Worm (Caenorhabditis elegans) whole organism, L4 larva: Measurements from ENCODE around the gene srh-75.

Source experiments
- F10B5.3 ChIP-seq: sonication (generic microtip); optimal IDR thresholded peaks from 2 replicates; lab custom pipeline; 2016; ENCODE audit warnings: mild to moderate bottlenecking, missing genetic modification characterization, missing compliant biosample characterization
- F37D6.2 ChIP-seq: sonication (generic microtip); optimal IDR thresholded peaks from 2 replicates; lab custom pipeline; 2016; ENCODE audit warnings: mild to moderate bottlenecking, missing genetic modification characterization, missing compliant biosample characterization
- R02D3.7 ChIP-seq: fragments of 150-350 bp; sonication (generic microtip); optimal IDR thresholded peaks from 3 replicates; lab custom pipeline; 2014; ENCODE audit warnings: missing biosample characterization, missing genetic modification characterization
- T20F7.1 ChIP-seq: fragments of 200-800 bp; sonication (Bioruptor generic); optimal IDR thresholded peaks from 2 replicates; lab custom pipeline; 2018; ENCODE audit warnings: mild to moderate bottlenecking, missing genetic modification characterization, missing compliant biosample characterization
- T26A8.4 ChIP-seq: fragments of 200-800 bp; sonication (Bioruptor generic); IDR thresholded peaks from 2 replicates; pipeline ENCODE4 v1.3.6; 2022; ENCODE audit warnings: missing genetic modification characterization, missing compliant biosample characterization
- Y105C5A.15 ChIP-seq: fragments of 200-800 bp; sonication (Bioruptor generic); IDR thresholded peaks from 2 replicates; pipeline ENCODE4 v1.3.6; 2022; ENCODE audit warnings: missing genetic modification characterization, missing compliant biosample characterization
- Y48G9A.11 ChIP-seq: fragments of 200-800 bp; sonication (Bioruptor generic); IDR thresholded peaks from 2 replicates; pipeline ENCODE4 v1.3.6; 2022; ENCODE audit warnings: missing genetic modification reagents, missing genetic modification characterization, missing compliant biosample characterization
- ZK337.2 ChIP-seq: fragments of 200-800 bp; sonication (Bioruptor generic); IDR thresholded peaks from 2 replicates; pipeline ENCODE4 v1.3.6; 2022; ENCODE audit warnings: missing genetic modification reagents, missing genetic modification characterization, missing compliant biosample characterization
- aha-1 ChIP-seq: fragments of 150-350 bp; peaks from one replicate; lab custom pipeline; 2014; ENCODE audit warnings: missing biosample characterization, missing genetic modification characterization
- aly-2 ChIP-seq: sonication (generic microtip); optimal IDR thresholded peaks from 2 replicates; lab custom pipeline; 2018; ENCODE audit warnings: missing biosample characterization, missing genetic modification characterization
- ama-1 ChIP-seq: fragments of 150-350 bp; optimal IDR thresholded peaks from 2 replicates; lab custom pipeline; 2014; ENCODE audit warnings: inconsistent platforms, mixed read lengths
- ceh-62 ChIP-seq: sonication (generic microtip); optimal IDR thresholded peaks from 2 replicates; lab custom pipeline; 2017; ENCODE audit warnings: missing biosample characterization, missing genetic modification characterization
- ceh-82 ChIP-seq: sonication (generic microtip); optimal IDR thresholded peaks from 2 replicates; lab custom pipeline; 2017; ENCODE audit warnings: missing biosample characterization, missing genetic modification characterization
- ctbp-1 ChIP-seq: fragments of 200-800 bp; sonication (Bioruptor generic); IDR thresholded peaks from 2 replicates; pipeline ENCODE4 v1.3.6; 2022; ENCODE audit warnings: missing genetic modification reagents, missing genetic modification characterization, missing compliant biosample characterization
- daf-19 ChIP-seq: fragments of 200-800 bp; sonication (Bioruptor generic); conservative IDR thresholded peaks from 2 replicates; pipeline ENCODE4 v1.3.6; 2022; ENCODE audit warnings: missing genetic modification characterization, missing compliant biosample characterization
- daf-8 ChIP-seq: fragments of 200-800 bp; sonication (Bioruptor generic); IDR thresholded peaks from 2 replicates; pipeline ENCODE4 v1.3.6; 2022; ENCODE audit warnings: missing genetic modification characterization, missing compliant biosample characterization
- dmd-6 ChIP-seq: fragments of 200-800 bp; sonication (Bioruptor generic); IDR thresholded peaks from 2 replicates; pipeline ENCODE4 v1.3.6; 2022; ENCODE audit warnings: missing genetic modification reagents, missing genetic modification characterization, missing compliant biosample characterization
- dve-1 ChIP-seq: sonication (generic microtip); optimal IDR thresholded peaks from 2 replicates; lab custom pipeline; 2017; ENCODE audit warnings: antibody characterized with exemption, mild to moderate bottlenecking, missing genetic modification characterization, missing compliant biosample characterization; ENCODE audit not compliant: insufficient read depth
- egl-43 ChIP-seq: fragments of 200-800 bp; sonication (Bioruptor generic); IDR thresholded peaks from 2 replicates; pipeline ENCODE4 v1.3.6; 2022; ENCODE audit warnings: missing genetic modification reagents, missing genetic modification characterization, missing compliant biosample characterization
- gei-8 ChIP-seq: fragments of 200-800 bp; sonication (Bioruptor generic); optimal IDR thresholded peaks from 2 replicates; lab custom pipeline; 2018; ENCODE audit warnings: mild to moderate bottlenecking, missing genetic modification characterization, missing compliant biosample characterization
- hif-1 ChIP-seq, 2 experiments: sonication (generic microtip); optimal IDR thresholded peaks; 2 replicates each; lab custom pipeline; 2016 to 2017; ENCODE audit warnings: missing compliant biosample characterization in 2 of 2, missing genetic modification characterization in 2 of 2, missing genetic modification reagents in 2 of 2, missing genotype in 2 of 2, mild to moderate bottlenecking in 1 of 2
- hlh-30 ChIP-seq: sonication (generic microtip); optimal IDR thresholded peaks from 2 replicates; lab custom pipeline; 2017; ENCODE audit warnings: antibody characterized with exemption, mild to moderate bottlenecking, missing genetic modification characterization, missing compliant biosample characterization; ENCODE audit not compliant: insufficient read depth
- hmg-1.1 ChIP-seq: fragments of 200-800 bp; sonication (Bioruptor generic); IDR thresholded peaks from 2 replicates; pipeline ENCODE4 v1.3.6; 2022; ENCODE audit warnings: missing genetic modification reagents, missing genetic modification characterization, missing compliant biosample characterization
- jun-1 ChIP-seq: fragments of 150-350 bp; optimal IDR thresholded peaks from 2 replicates; lab custom pipeline; 2014; ENCODE audit warnings: missing biosample characterization, missing genetic modification reagents, missing genetic modification characterization
- lim-7 ChIP-seq: fragments of 200-800 bp; sonication (Bioruptor generic); IDR thresholded peaks from 2 replicates; pipeline ENCODE4 v1.3.6; 2022; ENCODE audit warnings: missing genetic modification characterization, missing compliant biosample characterization
- lin-1 ChIP-seq: fragments of 200-800 bp; sonication (Bioruptor generic); IDR thresholded peaks from 2 replicates; pipeline ENCODE4 v1.3.6; 2022; ENCODE audit warnings: missing genetic modification reagents, missing genetic modification characterization, missing compliant biosample characterization
- lin-29 ChIP-seq: fragments of 200-800 bp; sonication (Bioruptor generic); IDR thresholded peaks from 2 replicates; pipeline ENCODE4 v1.3.6; 2022; ENCODE audit warnings: missing genetic modification reagents, missing genetic modification characterization, missing compliant biosample characterization
- lin-39 ChIP-seq: fragments of 150-350 bp; optimal IDR thresholded peaks from 2 replicates; lab custom pipeline; 2014; ENCODE audit warnings: missing biosample characterization, missing genetic modification reagents, missing genetic modification characterization
- lir-3 ChIP-seq: sonication (generic microtip); optimal IDR thresholded peaks from 2 replicates; lab custom pipeline; 2016; ENCODE audit warnings: mild to moderate bottlenecking, missing genetic modification characterization, missing compliant biosample characterization
- mdl-1 ChIP-seq, 2 experiments: fragments of 150-350 bp in 1 of 2; sonication (generic microtip) in 1 of 2; optimal IDR thresholded peaks; 2 replicates each; lab custom pipeline; 2014 to 2017; ENCODE audit warnings: missing biosample characterization in 2 of 2, missing genetic modification characterization in 2 of 2
- mdt-29 ChIP-seq: fragments of 200-800 bp; sonication (Bioruptor generic); IDR thresholded peaks from 2 replicates; pipeline ENCODE4 v1.3.6; 2022; ENCODE audit warnings: missing genetic modification reagents, missing genetic modification characterization, missing compliant biosample characterization
- mes-2 ChIP-seq: sonication (generic microtip); optimal IDR thresholded peaks from 2 replicates; lab custom pipeline; 2016; ENCODE audit warnings: missing genotype, mild to moderate bottlenecking, missing genetic modification characterization, missing compliant biosample characterization; ENCODE audit not compliant: poor library complexity, severe bottlenecking
- nhr-25 ChIP-seq: sonication (generic microtip); optimal IDR thresholded peaks from 2 replicates; lab custom pipeline; 2017; ENCODE audit warnings: missing genetic modification characterization, mild to moderate bottlenecking, missing compliant biosample characterization, antibody characterized with exemption, moderate library complexity, borderline replicate concordance; ENCODE audit not compliant: insufficient read depth
- pha-4 ChIP-seq, 2 experiments: fragments of 150-350 bp in 1 of 2; fragments of 200-800 bp in 1 of 2; sonication (Bioruptor generic) in 1 of 2; IDR thresholded peaks in 1 of 2; optimal IDR thresholded peaks in 1 of 2; 2 replicates each; pipeline versions ENCODE4 v1.3.6 to Lab custom; 2014 to 2022; ENCODE audit warnings: missing genetic modification characterization in 2 of 2, missing genetic modification reagents in 2 of 2, missing biosample characterization in 1 of 2, missing compliant biosample characterization in 1 of 2
- php-3 ChIP-seq: fragments of 200-800 bp; sonication (Bioruptor generic); IDR thresholded peaks from 2 replicates; pipeline ENCODE4 v1.3.6; 2022; ENCODE audit warnings: missing genetic modification reagents, missing genetic modification characterization, missing compliant biosample characterization
- saeg-2 ChIP-seq: fragments of 200-800 bp; sonication (Bioruptor generic); IDR thresholded peaks from 2 replicates; pipeline ENCODE4 v1.3.6; 2022; ENCODE audit warnings: missing genetic modification reagents, missing genetic modification characterization, missing compliant biosample characterization
- snpc-1.2 ChIP-seq: fragments of 200-800 bp; sonication (Bioruptor generic); IDR thresholded peaks from 2 replicates; pipeline ENCODE4 v1.3.6; 2022; ENCODE audit warnings: missing genetic modification reagents, missing genetic modification characterization, missing compliant biosample characterization
- snpc-4 ChIP-seq: fragments of 150-350 bp; optimal IDR thresholded peaks from 2 replicates; lab custom pipeline; 2014; ENCODE audit warnings: missing biosample characterization, missing genetic modification characterization
- spr-3 ChIP-seq: fragments of 200-800 bp; sonication (Bioruptor generic); optimal IDR thresholded peaks from 2 replicates; lab custom pipeline; 2018; ENCODE audit warnings: mild to moderate bottlenecking, missing genetic modification characterization, missing compliant biosample characterization
- tag-97 ChIP-seq: fragments of 200-800 bp; sonication (Bioruptor generic); IDR thresholded peaks from 2 replicates; pipeline ENCODE4 v1.3.6; 2022; ENCODE audit warnings: missing genetic modification characterization, missing compliant biosample characterization
- tra-1 ChIP-seq: fragments of 200-800 bp; sonication (Bioruptor generic); IDR thresholded peaks from 2 replicates; pipeline ENCODE4 v1.3.6; 2022; ENCODE audit warnings: missing genetic modification reagents, missing genetic modification characterization, missing compliant biosample characterization
- unc-39 ChIP-seq: sonication (generic microtip); optimal IDR thresholded peaks from 2 replicates; lab custom pipeline; 2017; ENCODE audit warnings: missing biosample characterization, missing genetic modification characterization
- vab-7 ChIP-seq: fragments of 200-800 bp; sonication (Bioruptor generic); IDR thresholded peaks from 2 replicates; pipeline ENCODE4 v1.3.6; 2022; ENCODE audit warnings: missing genetic modification reagents, missing genetic modification characterization, missing compliant biosample characterization
- zag-1 ChIP-seq: fragments of 150-350 bp; optimal IDR thresholded peaks from 2 replicates; lab custom pipeline; 2014; ENCODE audit warnings: missing biosample characterization, missing genetic modification characterization
- zip-2 ChIP-seq: fragments of 150-350 bp; optimal IDR thresholded peaks from 2 replicates; lab custom pipeline; 2014; ENCODE audit warnings: missing biosample characterization, missing genetic modification characterization

The srh-75 gene

ce11 chrV:11076403-11076802 is 19.5 kb upstream of the srh-75 start (continued):
- TF ChIP-seq dve-1 (tag; lab: Kevin White, UChicago) (peak; percentile 1), spr-3 (GFP tag; lab: Kevin White, UChicago) (no peak), Y48G9A.11 (GFP tag; lab: Robert Waterston, UW) (peak; percentile 80; the same call in 1 of the 2 replicates), egl-43 (GFP tag; lab: Robert Waterston, UW) (peak; percentile 77; the same call in 1 of the 2 replicates), zag-1 (tag; lab: Kevin White, UChicago) (no peak), daf-19 (GFP tag; lab: Robert Waterston, UW) (no peak), daf-8 (no peak), T26A8.4 (GFP tag; lab: Robert Waterston, UW) (no peak; the same call in 1 of the 2 replicates), aha-1 (tag; lab: Kevin White, UChicago) (peak; percentile 55), hif-1 (tag; optimal IDR thresholded peaks at IDR 0.05; lab: Kevin White, UChicago) (no peak), snpc-4 (tag; lab: Kevin White, UChicago) (no peak), R02D3.7 (tag; lab: Kevin White, UChicago) (no peak), unc-39 (no peak), nhr-25 (no peak)

ce11 chrV:11076028-11076402 is 19.1 kb upstream of the srh-75 start:
- TF ChIP-seq snpc-1.2 (GFP tag; lab: Robert Waterston, UW) (no peak), ZK337.2 (GFP tag; lab: Robert Waterston, UW) (no peak), tag-97 (GFP tag; lab: Robert Waterston, UW) (0 out of 2 replicates have a peak, but pooled peaks have one; percentile 39), F37D6.2 (tag; lab: Kevin White, UChicago) (no peak), saeg-2 (GFP tag; lab: Robert Waterston, UW) (no peak), Y105C5A.15 (GFP tag; lab: Robert Waterston, UW) (no peak), dmd-6 (GFP tag; lab: Robert Waterston, UW) (no peak), zag-1 (tag; lab: Kevin White, UChicago) (no peak), lir-3 (no peak), T20F7.1 (GFP tag; lab: Kevin White, UChicago) (no peak), F10B5.3 (tag; lab: Kevin White, UChicago) (peak; percentile 16), lin-39 (no peak), zip-2 (tag; lab: Kevin White, UChicago) (no peak), mdt-29 (GFP tag; lab: Robert Waterston, UW) (no peak), dve-1 (tag; lab: Kevin White, UChicago) (no peak), lim-7 (GFP tag; lab: Robert Waterston, UW) (no peak), tra-1 (GFP tag; lab: Robert Waterston, UW) (no peak), ceh-82 (tag; lab: Kevin White, UChicago) (no peak), R02D3.7 (tag; lab: Kevin White, UChicago) (no peak), ceh-62 (tag; lab: Kevin White, UChicago) (no peak), Y48G9A.11 (GFP tag; lab: Robert Waterston, UW) (no peak), spr-3 (GFP tag; lab: Kevin White, UChicago) (no peak), T26A8.4 (GFP tag; lab: Robert Waterston, UW) (0 out of 2 replicates have a peak, but pooled peaks have one; percentile 48), ama-1 (no peak)
- TF ChIP-seq, all 104 proteins: peak for 3

- TF ChIP-seq mes-2 (tag; lab: Kevin White, UChicago) (peak; percentile 39), hif-1 (tag; optimal IDR thresholded peaks at IDR 0.05; lab: Kevin White, UChicago) (peak in 1 of 2 experiments; percentile 29), php-3 (GFP tag; lab: Robert Waterston, UW) (no peak), pha-4 (GFP tag; IDR thresholded peaks at IDR 0.05; lab: Robert Waterston, UW) (no peak; the same call in 1 of the 2 replicates), pha-4 (tag; optimal IDR thresholded peaks at IDR 0.05; lab: Kevin White, UChicago) (no peak), ctbp-1 (peak; percentile 74), aly-2 (no peak), hlh-30 (tag; lab: Kevin White, UChicago) (peak; percentile 65), jun-1 (tag; lab: Kevin White, UChicago) (no peak), mdl-1 (tag; optimal IDR thresholded peaks at IDR 0.05; lab: Kevin White, UChicago) (peak in 1 of 2 experiments; percentile 81), vab-7 (no peak), lin-1 (GFP tag; lab: Robert Waterston, UW) (no peak), hmg-1.1 (GFP tag; lab: Robert Waterston, UW) (no peak; the same call in 1 of the 2 replicates), gei-8 (no peak), lin-29 (GFP tag; lab: Robert Waterston, UW) (no peak; the same call in 1 of the 2 replicates)
These were observed 18.5 kb upstream of the srh-75 start for ce11 chrV:11075209-11076027.
